Worm (Caenorhabditis elegans) whole organism, L2 larva: ENCODE measurements around the gene T19B10.12.

Experiments used
- F13H6.1 ChIP-seq: sonication (generic microtip); optimal IDR thresholded peaks from 2 replicates; lab custom pipeline; 2016; ENCODE audit warnings: missing genetic modification characterization, missing compliant biosample characterization
- alr-1 ChIP-seq: fragments of 150-350 bp; optimal IDR thresholded peaks from 2 replicates; lab custom pipeline; 2014; ENCODE audit warnings: missing biosample characterization, missing genetic modification characterization
- blmp-1 ChIP-seq: sonication (generic microtip); optimal IDR thresholded peaks from 2 replicates; lab custom pipeline; 2017; ENCODE audit warnings: missing genetic modification characterization, mild to moderate bottlenecking, missing compliant biosample characterization, antibody characterized with exemption, moderate library complexity; ENCODE audit not compliant: insufficient read depth
- nhr-6 ChIP-seq: fragments of 150-350 bp; optimal IDR thresholded peaks from 2 replicates; lab custom pipeline; 2014; ENCODE audit warnings: missing biosample characterization, missing genetic modification characterization
- skn-1 ChIP-seq: sonication (generic microtip); optimal IDR thresholded peaks from 2 replicates; lab custom pipeline; 2017; ENCODE audit warnings: missing biosample characterization, missing genetic modification characterization
- ztf-11 ChIP-seq: sonication (generic microtip); optimal IDR thresholded peaks from 2 replicates; lab custom pipeline; 2017; ENCODE audit warnings: missing biosample characterization, missing genetic modification characterization

DNA sequence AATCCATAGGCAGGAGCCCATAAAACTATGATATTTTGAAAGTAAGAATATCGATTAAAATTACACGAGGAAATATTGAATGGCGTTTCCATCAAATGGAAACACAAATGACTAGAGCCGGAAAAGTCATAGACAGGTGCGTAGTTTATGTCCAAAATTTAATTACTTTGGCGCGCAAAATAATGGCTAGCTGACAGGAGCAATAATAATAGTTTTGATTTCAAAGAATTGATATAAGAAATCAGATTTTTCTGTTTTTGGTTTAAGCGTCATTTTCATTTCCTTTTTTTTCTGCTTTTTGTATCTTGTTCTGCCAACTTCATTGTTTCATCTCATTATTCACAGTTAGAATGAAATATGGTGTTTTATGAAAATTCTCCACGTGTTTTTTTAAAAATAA is 12.2 kb downstream of the T19B10.12 start, which contains the start of gene F07B10.4:
- TF ChIP-seq alr-1 (tag; lab: Kevin White, UChicago) = no peak
- TF ChIP-seq blmp-1 (tag; lab: Kevin White, UChicago) = no peak
- TF ChIP-seq nhr-6 = no peak
- TF ChIP-seq skn-1 (tag; lab: Kevin White, UChicago) = no peak
- no peak for TF ChIP-seq ztf-11 (tag; lab: Kevin White, UChicago)
- no peak for TF ChIP-seq F13H6.1 (tag; lab: Kevin White, UChicago)
